Worm (Caenorhabditis elegans) whole organism, young adult: ENCODE results near the gene unc-49.

Experiments
- ama-1 ChIP-seq, 3 experiments: fragments of 150-350 bp in 1 of 3; sonication (generic microtip) in 2 of 3; optimal IDR thresholded peaks; 2 replicates each; lab custom pipeline; 2014 to 2018; ENCODE audit warnings: missing biosample characterization in 2 of 3, missing genetic modification characterization in 2 of 3, missing genetic modification reagents in 2 of 3
- lin-40 ChIP-seq: sonication (generic microtip); optimal IDR thresholded peaks from 2 replicates; lab custom pipeline; 2016; ENCODE audit warnings: missing genetic modification characterization, mild to moderate bottlenecking, missing compliant biosample characterization, missing genotype, missing genetic modification reagents

DNA sequence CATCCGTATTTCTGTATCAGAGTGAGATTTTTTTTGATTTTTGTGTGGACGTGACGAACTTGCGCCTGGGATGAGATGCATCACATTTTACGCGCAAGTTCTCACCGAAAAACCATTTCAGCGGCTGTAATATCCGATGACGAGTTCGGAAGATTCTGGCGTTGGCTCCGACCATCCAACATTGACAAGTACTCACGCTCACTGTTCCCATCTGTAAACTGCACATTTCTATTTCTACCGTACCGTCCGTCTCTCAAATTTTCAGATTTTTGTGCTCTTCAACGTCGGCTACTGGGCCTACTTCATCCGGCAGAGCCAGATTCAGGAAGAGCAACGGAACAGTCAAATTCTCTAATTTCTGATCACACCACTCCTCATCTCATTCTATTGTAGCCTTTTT is 6.9 kb downstream of the unc-49 start:
- no peak for TF ChIP-seq ama-1 (optimal IDR thresholded peaks at IDR 0.05; lab: Kevin White, UChicago)
- no peak for TF ChIP-seq ama-1 (GFP tag; optimal IDR thresholded peaks at IDR 0.05; lab: Kevin White, UChicago)
- TF ChIP-seq lin-40 (tag; lab: Kevin White, UChicago) = no peak
